Worm (Caenorhabditis elegans) whole organism, L4 larva: Measurements from ENCODE around the gene rpoa-49.
A peak's percentile ranks its signal among the peaks of the same experiment; 100 is the strongest.

Experiments used
- F49E8.2 ChIP-seq: sonication (generic microtip); optimal IDR thresholded peaks from 2 replicates; lab custom pipeline; 2016; ENCODE audit warnings: missing compliant biosample characterization, mild to moderate bottlenecking, missing genetic modification characterization, borderline replicate concordance
- Y5F2A.4 ChIP-seq: fragments of 200-800 bp; sonication (Bioruptor generic); optimal IDR thresholded peaks from 2 replicates; lab custom pipeline; 2018; ENCODE audit warnings: mild to moderate bottlenecking, missing genetic modification characterization, missing compliant biosample characterization
- ZK546.5 ChIP-seq, 2 experiments: sonication (generic microtip); optimal IDR thresholded peaks; 2 replicates each; lab custom pipeline; 2017; ENCODE audit warnings: missing biosample characterization in 2 of 2, missing genetic modification characterization in 2 of 2
- aly-2 ChIP-seq: sonication (generic microtip); optimal IDR thresholded peaks from 2 replicates; lab custom pipeline; 2018; ENCODE audit warnings: missing biosample characterization, missing genetic modification characterization
- ces-1 ChIP-seq: fragments of 150-350 bp; sonication (generic microtip); optimal IDR thresholded peaks from 4 replicates; lab custom pipeline; 2014; ENCODE audit warnings: missing biosample characterization, missing genetic modification reagents, missing genetic modification characterization
- daf-16 ChIP-seq, 3 experiments: sonication (generic microtip); optimal IDR thresholded peaks; 2 replicates each; lab custom pipeline; 2016 to 2017; ENCODE audit warnings: missing genetic modification characterization in 3 of 3, missing genetic modification reagents in 3 of 3, mild to moderate bottlenecking in 2 of 3, missing compliant biosample characterization in 2 of 3, missing biosample characterization in 1 of 3, moderate library complexity in 1 of 3
- fkh-10 ChIP-seq: fragments of 150-350 bp; optimal IDR thresholded peaks from 2 replicates; lab custom pipeline; 2014; ENCODE audit warnings: missing biosample characterization, missing genetic modification reagents, missing genetic modification characterization
- nhr-11 ChIP-seq: fragments of 150-350 bp; optimal IDR thresholded peaks from 2 replicates; lab custom pipeline; 2014; ENCODE audit warnings: missing biosample characterization, missing genetic modification characterization
- nhr-25 ChIP-seq: sonication (generic microtip); optimal IDR thresholded peaks from 2 replicates; lab custom pipeline; 2017; ENCODE audit warnings: missing genetic modification characterization, mild to moderate bottlenecking, missing compliant biosample characterization, antibody characterized with exemption, moderate library complexity, borderline replicate concordance; ENCODE audit not compliant: insufficient read depth
- nhr-28 ChIP-seq: fragments of 150-350 bp; optimal IDR thresholded peaks from 2 replicates; lab custom pipeline; 2014; ENCODE audit warnings: missing biosample characterization, missing genetic modification characterization
- nhr-76 ChIP-seq: fragments of 150-350 bp; optimal IDR thresholded peaks from 2 replicates; lab custom pipeline; 2014; ENCODE audit warnings: missing biosample characterization, missing genetic modification characterization
- unc-62 ChIP-seq, 3 experiments: fragments of 150-350 bp in 1 of 3; sonication (generic microtip); optimal IDR thresholded peaks in 2 of 3; peaks in 1 of 3; 1 replicate in 1 of 3; 2 replicates in 2 of 3; lab custom pipeline; 2014 to 2017; ENCODE audit warnings: missing biosample characterization in 3 of 3, missing genetic modification characterization in 3 of 3, missing genetic modification reagents in 3 of 3, missing genotype in 1 of 3

DNA sequence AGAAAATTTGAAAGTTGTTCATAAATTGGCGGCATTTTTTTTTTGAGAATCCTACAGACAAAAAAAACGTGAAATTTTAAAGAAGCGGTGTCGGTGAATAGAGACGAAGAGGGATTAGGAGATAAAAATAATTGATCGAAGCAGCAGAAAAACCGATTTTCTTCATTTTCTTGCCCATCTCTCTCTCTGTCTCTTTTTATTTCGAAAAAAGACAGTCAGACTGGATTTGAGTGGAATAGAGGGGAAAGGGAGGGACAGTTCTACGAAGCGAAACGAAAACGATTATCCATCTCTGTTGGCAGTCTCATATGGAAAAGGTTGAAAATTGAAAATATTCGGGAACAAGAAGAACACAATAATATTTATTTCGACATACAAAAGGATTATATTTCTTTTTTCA, 15.3 kb upstream of the rpoa-49 start:
- no peak for TF ChIP-seq nhr-76 (tag; lab: Kevin White, UChicago)
- TF ChIP-seq ces-1, result no peak
- TF ChIP-seq F49E8.2 (tag; lab: Kevin White, UChicago), result no peak
- TF ChIP-seq nhr-25 (tag; lab: Kevin White, UChicago), result no peak
- TF ChIP-seq fkh-10 (GFP tag; lab: Kevin White, UChicago), result no peak
- no peak for TF ChIP-seq nhr-28 (tag; lab: Kevin White, UChicago)
- TF ChIP-seq unc-62 (GFP tag; optimal IDR thresholded peaks at IDR 0.05 in 1 of 2; lab: Kevin White, UChicago), result peak in 1 of 2 experiments; percentile 11
- TF ChIP-seq unc-62 (tag; optimal IDR thresholded peaks at IDR 0.05; lab: Kevin White, UChicago), result no peak
- no peak for TF ChIP-seq ZK546.5 (tag; optimal IDR thresholded peaks at IDR 0.05; lab: Kevin White, UChicago)
- TF ChIP-seq nhr-11 (tag; lab: Kevin White, UChicago), result no peak
- no peak for TF ChIP-seq daf-16 (GFP tag; optimal IDR thresholded peaks at IDR 0.05; lab: Kevin White, UChicago)
- TF ChIP-seq daf-16 (tag; optimal IDR thresholded peaks at IDR 0.05; lab: Kevin White, UChicago), result no peak
- TF ChIP-seq aly-2 (tag; lab: Kevin White, UChicago), result no peak
- TF ChIP-seq Y5F2A.4 (GFP tag; lab: Kevin White, UChicago), result no peak
